Fruit fly (Drosophila melanogaster): Measurements from ENCODE around the gene sloth2.

sloth2 gene

dm6 chrX:6985182-6985851 is 25.8 kb upstream of the sloth2 start (continued):
- peak; percentile 71 for TF ChIP-seq sob (GFP tag; IDR thresholded peaks at IDR 0.05)
- peak; percentile 54; the same call in 2 of the 3 replicates for TF ChIP-seq CG16813 (GFP tag; IDR thresholded peaks at IDR 0.05; ENCODE audit: partially characterized antibody)
- TF ChIP-seq sim (GFP tag; IDR thresholded peaks at IDR 0.05) = 0 out of 2 replicates have a peak, but pooled peaks have one; percentile 12
- TF ChIP-seq MESR4 (GFP tag; optimal IDR thresholded peaks at IDR 0.05) = no peak
- no peak for TF ChIP-seq prd (optimal IDR thresholded peaks at IDR 0.05)
- peak; percentile 81 for TF ChIP-seq prd (GFP tag; IDR thresholded peaks at IDR 0.05)
- peak; percentile 61 for TF ChIP-seq tap (tag; optimal IDR thresholded peaks at IDR 0.05)
- peak; percentile 85 for TF ChIP-seq zfh1 (GFP tag; IDR thresholded peaks at IDR 0.05)
- peak; percentile 58 for TF ChIP-seq Six4 (GFP tag; optimal IDR thresholded peaks at IDR 0.05)
- TF ChIP-seq seq (GFP tag; IDR thresholded peaks at IDR 0.05) = peak; percentile 73
- no peak; the same call in 1 of the 2 replicates for TF ChIP-seq ato (GFP tag; IDR thresholded peaks at IDR 0.05; ENCODE audit: partially characterized antibody)
- peak in 1 of 2 experiments; percentile 15 for TF ChIP-seq pan (optimal IDR thresholded peaks at IDR 0.05)
- TF ChIP-seq pan (GFP tag; optimal IDR thresholded peaks at IDR 0.05 in 1 of 2, IDR thresholded peaks at IDR 0.05 in 1 of 2) = peak in 1 of 2 experiments; percentile 66
- TF ChIP-seq D19B (GFP tag; optimal IDR thresholded peaks at IDR 0.05) = peak; percentile 97
- TF ChIP-seq Atf-2 (GFP tag; optimal IDR thresholded peaks at IDR 0.05) = peak; percentile 78
- TF ChIP-seq CG16779 (GFP tag; IDR thresholded peaks at IDR 0.05) = no peak
- peak; percentile 76 for TF ChIP-seq CG5245 (GFP tag; optimal IDR thresholded peaks at IDR 0.05)
- TF ChIP-seq CG3163 (GFP tag; optimal IDR thresholded peaks at IDR 0.05) = peak; percentile 53
- TF ChIP-seq Dad (GFP tag; optimal IDR thresholded peaks at IDR 0.05) = peak; percentile 40
- TF ChIP-seq aop (GFP tag; IDR thresholded peaks at IDR 0.05) = no peak
- TF ChIP-seq CG11696 (GFP tag; IDR thresholded peaks at IDR 0.05) = no peak
- peak; percentile 58 for TF ChIP-seq CG12659 (GFP tag; optimal IDR thresholded peaks at IDR 0.05)
- no peak for TF ChIP-seq Neu2 (GFP tag; optimal IDR thresholded peaks at IDR 0.05; ENCODE audit: borderline replicate concordance)
- TF ChIP-seq lbe (GFP tag; optimal IDR thresholded peaks at IDR 0.05) = peak; percentile 92
- peak; percentile 68 for TF ChIP-seq CG6813 (GFP tag; optimal IDR thresholded peaks at IDR 0.05)
- TF ChIP-seq CG31388 (GFP tag; optimal IDR thresholded peaks at IDR 0.05) = peak; percentile 4
- TF ChIP-seq Dll (GFP tag; IDR thresholded peaks at IDR 0.05; ENCODE audit: partially characterized antibody) = no peak
- TF ChIP-seq al (GFP tag; IDR thresholded peaks at IDR 0.05) = peak; percentile 24; the same call in 1 of the 2 replicates
- TF ChIP-seq usp (GFP tag; optimal IDR thresholded peaks at IDR 0.05) = no peak
- TF ChIP-seq CG8478 (optimal IDR thresholded peaks at IDR 0.05) = no peak
- TF ChIP-seq CG11456 (GFP tag; IDR thresholded peaks at IDR 0.05) = no peak
- TF ChIP-seq CG43689 (GFP tag; IDR thresholded peaks at IDR 0.05) = 0 out of 2 replicates have a peak, but pooled peaks have one; percentile 7
- TF ChIP-seq Antp (GFP tag; optimal IDR thresholded peaks at IDR 0.05) = peak; percentile 68
- peak; percentile 54 for TF ChIP-seq fd64A (GFP tag; optimal IDR thresholded peaks at IDR 0.05)
- TF ChIP-seq CG8924 (tag; optimal IDR thresholded peaks at IDR 0.05) = peak; percentile 89
- peak; percentile 74 for TF ChIP-seq twi (tag; optimal IDR thresholded peaks at IDR 0.05)
- peak; percentile 22 for TF ChIP-seq CG12104 (GFP tag; optimal IDR thresholded peaks at IDR 0.05)
- no peak for TF ChIP-seq Taf1 (GFP tag; IDR thresholded peaks at IDR 0.05)
- peak; percentile 59 for TF ChIP-seq nerfin-1 (tag; optimal IDR thresholded peaks at IDR 0.05)
- no peak for TF ChIP-seq Nf-YC (tag; optimal IDR thresholded peaks at IDR 0.05)
- TF ChIP-seq dmrt11E (tag; optimal IDR thresholded peaks at IDR 0.05) = peak; percentile 93
- TF ChIP-seq CG1233 (GFP tag; optimal IDR thresholded peaks at IDR 0.05) = peak; percentile 26
- TF ChIP-seq Dfd (GFP tag; optimal IDR thresholded peaks at IDR 0.05) = no peak
- peak; percentile 63 for TF ChIP-seq CG9437 (GFP tag; optimal IDR thresholded peaks at IDR 0.05)
- peak; percentile 76 for TF ChIP-seq CG16863 (GFP tag; optimal IDR thresholded peaks at IDR 0.05)
- peak; percentile 50 for TF ChIP-seq cg (GFP tag; optimal IDR thresholded peaks at IDR 0.05)
- peak; percentile 90 for TF ChIP-seq CG12391 (tag; optimal IDR thresholded peaks at IDR 0.05)
- peak; percentile 85 for TF ChIP-seq Blimp-1 (GFP tag; optimal IDR thresholded peaks at IDR 0.05)
- no peak for TF ChIP-seq caup (GFP tag; optimal IDR thresholded peaks at IDR 0.05; ENCODE audit: severe bottlenecking)
- no peak for TF ChIP-seq tll (GFP tag; optimal IDR thresholded peaks at IDR 0.05)
